Worm (Caenorhabditis elegans): ENCODE results near the gene K10H10.4.

ce11 chrII:14506245-14506644 lies 6.0 kb downstream of the K10H10.4 start, which contains the start of gene K10H10.12:
- no peak for TF ChIP-seq F13C5.2 (tag; optimal IDR thresholded peaks at IDR 0.05)
- TF ChIP-seq aly-1 (tag; optimal IDR thresholded peaks at IDR 0.05): no peak
- no peak for TF ChIP-seq flt-1 (GFP tag; IDR thresholded peaks at IDR 0.05)
- TF ChIP-seq ets-7 (tag; optimal IDR thresholded peaks at IDR 0.05): no peak
- no peak for TF ChIP-seq ama-1 (optimal IDR thresholded peaks at IDR 0.05)
- TF ChIP-seq hmbx-1 (tag; optimal IDR thresholded peaks at IDR 0.05): no peak
- TF ChIP-seq tra-4 (tag; optimal IDR thresholded peaks at IDR 0.05): no peak
- TF ChIP-seq ceh-36 (tag; optimal IDR thresholded peaks at IDR 0.05): no peak
- TF ChIP-seq hnd-1 (tag; optimal IDR thresholded peaks at IDR 0.05): no peak
- no peak for TF ChIP-seq hmg-4 (GFP tag; optimal IDR thresholded peaks at IDR 0.05)
- no peak for TF ChIP-seq tbx-37 (GFP tag; conservative IDR thresholded peaks at IDR 0.05)
- no peak for TF ChIP-seq tbx-11 (GFP tag; IDR thresholded peaks at IDR 0.05)
- TF ChIP-seq sea-1 (GFP tag; conservative IDR thresholded peaks at IDR 0.05): no peak

Data from whole organism, early embryonic.